Worm (Caenorhabditis elegans) whole organism, early embryonic: ENCODE data around the gene R12B2.8.

Source experiments
- B0310.2 ChIP-seq: sonication (generic microtip); optimal IDR thresholded peaks from 2 replicates; lab custom pipeline; 2016; ENCODE audit warnings: mild to moderate bottlenecking, missing genetic modification characterization, missing compliant biosample characterization
- F13C5.2 ChIP-seq: sonication (generic microtip); optimal IDR thresholded peaks from 2 replicates; lab custom pipeline; 2017; ENCODE audit warnings: mild to moderate bottlenecking, missing genetic modification characterization, inconsistent platforms, missing compliant biosample characterization
- aly-1 ChIP-seq: sonication (generic microtip); optimal IDR thresholded peaks from 2 replicates; lab custom pipeline; 2016; ENCODE audit warnings: missing genetic modification characterization, missing compliant biosample characterization
- ama-1 ChIP-seq: fragments of 150-350 bp; optimal IDR thresholded peaks from 2 replicates; lab custom pipeline; 2014
- ceh-13 ChIP-seq: fragments of 200-800 bp; sonication (Bioruptor generic); optimal IDR thresholded peaks from 2 replicates; lab custom pipeline; 2018; ENCODE audit warnings: mild to moderate bottlenecking, missing genetic modification characterization, missing compliant biosample characterization
- ceh-36 ChIP-seq: sonication (generic microtip); optimal IDR thresholded peaks from 2 replicates; lab custom pipeline; 2016; ENCODE audit warnings: missing genetic modification characterization, inconsistent platforms, missing compliant biosample characterization
- ets-7 ChIP-seq: sonication (generic microtip); optimal IDR thresholded peaks from 2 replicates; lab custom pipeline; 2016; ENCODE audit warnings: missing genotype, missing genetic modification characterization, missing compliant biosample characterization
- flt-1 ChIP-seq: fragments of 200-800 bp; sonication (Bioruptor generic); IDR thresholded peaks from 2 replicates; pipeline ENCODE4 v1.3.6; 2022; ENCODE audit warnings: missing genetic modification characterization, missing compliant biosample characterization
- hmbx-1 ChIP-seq: sonication (generic microtip); optimal IDR thresholded peaks from 2 replicates; lab custom pipeline; 2016; ENCODE audit warnings: mild to moderate bottlenecking, missing genetic modification characterization, missing compliant biosample characterization
- hmg-4 ChIP-seq: fragments of 200-800 bp; sonication (Bioruptor generic); optimal IDR thresholded peaks from 2 replicates; lab custom pipeline; 2018; ENCODE audit warnings: mild to moderate bottlenecking, missing genetic modification characterization, missing compliant biosample characterization
- hnd-1 ChIP-seq: sonication (generic microtip); optimal IDR thresholded peaks from 2 replicates; lab custom pipeline; 2016; ENCODE audit warnings: missing genetic modification characterization, missing compliant biosample characterization
- pes-1 ChIP-seq: fragments of 200-800 bp; sonication (Bioruptor generic); IDR thresholded peaks from 2 replicates; pipeline ENCODE4 v1.3.6; 2022; ENCODE audit warnings: missing genetic modification reagents, missing genetic modification characterization, missing compliant biosample characterization
- scrt-1 ChIP-seq: fragments of 200-800 bp; sonication (Bioruptor generic); IDR thresholded peaks from 2 replicates; pipeline ENCODE4 v1.3.6; 2022; ENCODE audit warnings: missing genetic modification characterization, missing compliant biosample characterization
- sea-1 ChIP-seq: fragments of 200-800 bp; sonication (Bioruptor generic); conservative IDR thresholded peaks from 2 replicates; pipeline ENCODE4 v1.3.6; 2022; ENCODE audit warnings: missing genetic modification characterization, missing compliant biosample characterization
- tbx-11 ChIP-seq: fragments of 200-800 bp; sonication (Bioruptor generic); IDR thresholded peaks from 2 replicates; pipeline ENCODE4 v1.3.6; 2022; ENCODE audit warnings: missing genetic modification characterization, missing compliant biosample characterization
- tbx-37 ChIP-seq: fragments of 200-800 bp; sonication (Bioruptor generic); conservative IDR thresholded peaks from 2 replicates; pipeline ENCODE4 v1.3.6; 2022; ENCODE audit warnings: missing genetic modification reagents, missing genetic modification characterization, missing compliant biosample characterization
- tra-4 ChIP-seq: sonication (generic microtip); optimal IDR thresholded peaks from 2 replicates; lab custom pipeline; 2017; ENCODE audit warnings: missing genetic modification characterization, missing compliant biosample characterization

Gene R12B2.8

ce11 chrIII:5832442-5832841 is 8.7 kb downstream of the R12B2.8 start:
- TF ChIP-seq F13C5.2 (tag; lab: Kevin White, UChicago), result no peak
- no peak for TF ChIP-seq scrt-1 (GFP tag; lab: Robert Waterston, UW)
- no peak for TF ChIP-seq ama-1 (lab: Kevin White, UChicago)
- TF ChIP-seq sea-1 (GFP tag; lab: Robert Waterston, UW), result no peak
- TF ChIP-seq tra-4 (tag; lab: Kevin White, UChicago), result no peak
- TF ChIP-seq tbx-37 (GFP tag; lab: Robert Waterston, UW), result no peak
- no peak for TF ChIP-seq ceh-36 (tag; lab: Kevin White, UChicago)

ce11 chrIII:5833376-5833775 is 9.7 kb downstream of the R12B2.8 start, which contains the start of the genes R12B2.13 and mdt-15:
Gene R12B2.13 (minus strand): TSS chrIII:5833476.
Gene mdt-15 (minus strand): TSS chrIII:5833751.
- TF ChIP-seq ets-7 (tag; lab: Kevin White, UChicago) (no peak), sea-1 (GFP tag; lab: Robert Waterston, UW) (no peak), aly-1 (no peak), B0310.2 (no peak), ceh-13 (GFP tag; lab: Kevin White, UChicago) (no peak), ceh-36 (tag; lab: Kevin White, UChicago) (no peak), ama-1 (lab: Kevin White, UChicago) (no peak), hnd-1 (tag; lab: Kevin White, UChicago) (no peak), tra-4 (tag; lab: Kevin White, UChicago) (no peak), hmbx-1 (no peak), hmg-4 (GFP tag; lab: Kevin White, UChicago) (no peak), F13C5.2 (tag; lab: Kevin White, UChicago) (no peak)

- TF ChIP-seq hmg-4 (GFP tag; lab: Kevin White, UChicago), result no peak
- TF ChIP-seq ceh-36 (tag; lab: Kevin White, UChicago), result no peak
- TF ChIP-seq sea-1 (GFP tag; lab: Robert Waterston, UW), result no peak
- no peak for TF ChIP-seq ceh-13 (GFP tag; lab: Kevin White, UChicago)
- TF ChIP-seq flt-1 (GFP tag; lab: Robert Waterston, UW), result no peak
- no peak for TF ChIP-seq tbx-37 (GFP tag; lab: Robert Waterston, UW)
- no peak for TF ChIP-seq pes-1 (GFP tag; lab: Robert Waterston, UW)
- TF ChIP-seq B0310.2, result no peak
- TF ChIP-seq ama-1 (lab: Kevin White, UChicago), result no peak
- no peak for TF ChIP-seq F13C5.2 (tag; lab: Kevin White, UChicago)
- no peak for TF ChIP-seq tra-4 (tag; lab: Kevin White, UChicago)
- TF ChIP-seq ets-7 (tag; lab: Kevin White, UChicago), result no peak
- no peak for TF ChIP-seq hnd-1 (tag; lab: Kevin White, UChicago)
- no peak for TF ChIP-seq tbx-11 (GFP tag; lab: Robert Waterston, UW)
- TF ChIP-seq hmbx-1, result no peak
- TF ChIP-seq scrt-1 (GFP tag; lab: Robert Waterston, UW), result no peak
Observed at ce11 chrIII:5834053-5834452, 10.3 kb downstream of the R12B2.8 start, which contains the start of gene R12B2.6. Gene R12B2.6 (minus strand): TSS chrIII:5834153.

- TF ChIP-seq flt-1 (GFP tag; lab: Robert Waterston, UW), result no peak
- no peak for TF ChIP-seq hmbx-1
- TF ChIP-seq ama-1 (lab: Kevin White, UChicago), result no peak
- TF ChIP-seq scrt-1 (GFP tag; lab: Robert Waterston, UW), result no peak
- no peak for TF ChIP-seq ceh-13 (GFP tag; lab: Kevin White, UChicago)
- TF ChIP-seq aly-1, result no peak
- no peak for TF ChIP-seq B0310.2
- TF ChIP-seq ceh-36 (tag; lab: Kevin White, UChicago), result no peak
- no peak for TF ChIP-seq tbx-37 (GFP tag; lab: Robert Waterston, UW)
Observed at ce11 chrIII:5834663-5835062, 10.9 kb downstream of the R12B2.8 start.

ce11 chrIII:5835163-5835871 is 11.6 kb downstream of the R12B2.8 start:
- TF ChIP-seq flt-1 (GFP tag; lab: Robert Waterston, UW) (no peak), ama-1 (lab: Kevin White, UChicago) (no peak), F13C5.2 (tag; lab: Kevin White, UChicago) (no peak), ceh-36 (tag; lab: Kevin White, UChicago) (no peak), hmbx-1 (no peak)

- no peak for TF ChIP-seq B0310.2
Observed at ce11 chrIII:5836261-5836660, 12.5 kb downstream of the R12B2.8 start.

ce11 chrIII:5836816-5837215 is 13.1 kb downstream of the R12B2.8 start, which contains the start of gene W04D12.1:
Gene W04D12.1 (plus strand): TSS chrIII:5836926.
- TF ChIP-seq tbx-11 (GFP tag; lab: Robert Waterston, UW), result no peak
- TF ChIP-seq hmg-4 (GFP tag; lab: Kevin White, UChicago), result no peak
